Fruit fly (Drosophila melanogaster): ENCODE data around the gene X11L.

X11L gene

DNA sequence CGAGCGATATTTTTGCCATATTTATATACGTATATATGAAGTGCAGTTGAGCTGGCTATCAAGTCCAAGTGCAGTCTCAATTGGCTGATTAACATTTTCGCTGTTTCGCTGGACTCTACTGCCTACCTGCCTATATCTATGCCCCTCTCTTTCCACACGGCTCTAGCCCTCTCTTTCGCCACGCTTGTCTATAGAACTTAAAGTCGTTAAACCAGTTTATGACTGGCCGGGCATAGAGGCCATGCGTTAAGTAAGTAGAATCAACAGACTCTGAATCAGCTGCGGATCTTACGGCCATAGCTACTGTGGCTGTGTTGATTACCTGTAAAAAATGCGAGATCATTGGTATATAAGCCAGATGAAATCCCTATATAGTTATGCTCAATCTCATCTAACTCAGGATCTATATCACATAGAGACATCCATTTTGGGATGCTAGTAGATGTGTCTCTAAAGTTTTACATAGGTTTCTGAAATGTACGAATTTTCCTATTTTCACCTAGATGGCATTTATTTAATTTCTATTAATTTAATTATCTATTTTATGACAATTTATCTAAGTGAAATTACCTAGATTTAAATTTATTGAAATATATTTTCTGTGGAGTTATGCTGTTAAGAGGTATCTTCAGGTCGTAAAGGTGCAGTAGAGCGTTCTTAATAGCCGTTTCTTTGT lies 17.7 kb upstream of the X11L start:
- TF ChIP-seq pros (GFP tag; optimal IDR thresholded peaks at IDR 0.05) (no peak), kay (GFP tag; optimal IDR thresholded peaks at IDR 0.05) (peak; percentile 22), CG5180 (GFP tag; optimal IDR thresholded peaks at IDR 0.05) (no peak), D19B (GFP tag; optimal IDR thresholded peaks at IDR 0.05) (peak; percentile 90), Stat92E (GFP tag; optimal IDR thresholded peaks at IDR 0.05) (no peak), CG4424 (GFP tag; optimal IDR thresholded peaks at IDR 0.05) (peak; percentile 28), pho (GFP tag; optimal IDR thresholded peaks at IDR 0.05) (no peak), CG1832 (GFP tag; optimal IDR thresholded peaks at IDR 0.05) (no peak), ab (GFP tag; optimal IDR thresholded peaks at IDR 0.05) (no peak), Eip74EF (GFP tag; optimal IDR thresholded peaks at IDR 0.05) (no peak), exex (tag; optimal IDR thresholded peaks at IDR 0.05) (no peak), Pdp1 (GFP tag; optimal IDR thresholded peaks at IDR 0.05) (peak in 1 of 2 experiments; percentile 23), CG10267 (tag; optimal IDR thresholded peaks at IDR 0.05) (peak; percentile 45), B-H1 (GFP tag; IDR thresholded peaks at IDR 0.05) (no peak), Ssrp (tag; optimal IDR thresholded peaks at IDR 0.05) (peak; percentile 50), so (GFP tag; IDR thresholded peaks at IDR 0.05) (no peak), CG6689 (GFP tag; IDR thresholded peaks at IDR 0.05) (0 out of 2 replicates have a peak, but pooled peaks have one; percentile 8), Sox102F (GFP tag; optimal IDR thresholded peaks at IDR 0.05) (no peak), wek (GFP tag; optimal IDR thresholded peaks at IDR 0.05) (no peak), CG7928 (GFP tag; optimal IDR thresholded peaks at IDR 0.05) (no peak), CG4854 (GFP tag; optimal IDR thresholded peaks at IDR 0.05) (no peak), CG10654 (GFP tag; optimal IDR thresholded peaks at IDR 0.05) (no peak), MTF-1 (GFP tag; optimal IDR thresholded peaks at IDR 0.05; ENCODE audit: borderline replicate concordance) (no peak), run (tag; optimal IDR thresholded peaks at IDR 0.05) (no peak), Dip3 (GFP tag; optimal IDR thresholded peaks at IDR 0.05) (no peak), Gug (GFP tag; IDR thresholded peaks at IDR 0.05) (no peak), CG6654 (GFP tag; optimal IDR thresholded peaks at IDR 0.05) (no peak), CG4730 (GFP tag; IDR thresholded peaks at IDR 0.05) (no peak), salm (tag; optimal IDR thresholded peaks at IDR 0.05) (no peak), corto (GFP tag; optimal IDR thresholded peaks at IDR 0.05) (no peak), H2.0 (GFP tag; IDR thresholded peaks at IDR 0.05) (no peak), HLHmδ (GFP tag; optimal IDR thresholded peaks at IDR 0.05) (no peak), Xbp1 (GFP tag; optimal IDR thresholded peaks at IDR 0.05) (peak; percentile 21), CG5953 (GFP tag; IDR thresholded peaks at IDR 0.05) (no peak), trem (tag; optimal IDR thresholded peaks at IDR 0.05) (no peak), Tbp (GFP tag; optimal IDR thresholded peaks at IDR 0.05) (no peak), Bgb (GFP tag; IDR thresholded peaks at IDR 0.05; ENCODE audit: partially characterized antibody) (no peak), Atf-2 (GFP tag; optimal IDR thresholded peaks at IDR 0.05) (no peak), chm (GFP tag; IDR thresholded peaks at IDR 0.05) (no peak), Asciz (GFP tag; optimal IDR thresholded peaks at IDR 0.05) (no peak), Hand (GFP tag; optimal IDR thresholded peaks at IDR 0.05) (no peak), CG13894 (tag; optimal IDR thresholded peaks at IDR 0.05) (peak; percentile 93), CG17912 (GFP tag; optimal IDR thresholded peaks at IDR 0.05) (no peak), CG10321 (GFP tag; IDR thresholded peaks at IDR 0.05) (no peak), peb (GFP tag; IDR thresholded peaks at IDR 0.05) (0 out of 2 replicates have a peak, but pooled peaks have one; percentile 11), CG34224 (GFP tag; IDR thresholded peaks at IDR 0.05; ENCODE audit: partially characterized antibody) (no peak), CG3847 (GFP tag; IDR thresholded peaks at IDR 0.05) (no peak), hkb (optimal IDR thresholded peaks at IDR 0.05) (no peak), hkb (GFP tag; IDR thresholded peaks at IDR 0.05) (no peak)

Measured in whole organism, embryonic.